Fruit fly (Drosophila melanogaster): ENCODE data around the gene Jhbp1.
A peak's percentile ranks its signal among the peaks of the same experiment; 100 is the strongest.

DNA sequence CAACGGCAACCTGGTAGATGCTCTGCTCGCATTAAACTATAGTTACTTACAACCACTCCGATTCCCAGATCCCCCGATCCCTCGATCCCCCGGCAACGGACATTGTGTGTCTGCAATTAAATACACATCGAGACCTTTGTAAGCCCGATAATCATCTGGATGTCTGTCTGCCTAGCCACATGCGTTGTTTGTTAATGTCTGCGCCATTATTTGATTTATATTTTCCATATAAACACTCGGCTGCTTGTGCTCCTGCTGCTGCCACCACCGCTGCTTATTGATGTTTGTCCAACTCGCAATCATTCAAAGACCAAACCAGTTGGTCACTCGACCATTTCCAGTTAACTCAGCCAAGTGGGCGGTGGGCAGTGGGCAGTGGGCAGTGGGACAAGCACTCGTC is 51.0 kb downstream of the Jhbp1 start:
- no peak for TF ChIP-seq vri (GFP tag; optimal IDR thresholded peaks at IDR 0.05)
- TF ChIP-seq Blimp-1 (GFP tag; optimal IDR thresholded peaks at IDR 0.05): no peak
- no peak for TF ChIP-seq Sox14 (GFP tag; optimal IDR thresholded peaks at IDR 0.05)
- no peak for TF ChIP-seq CG6792 (GFP tag; optimal IDR thresholded peaks at IDR 0.05)
- no peak for TF ChIP-seq esn (GFP tag; optimal IDR thresholded peaks at IDR 0.05)
- no peak for TF ChIP-seq CG8319 (GFP tag; optimal IDR thresholded peaks at IDR 0.05)
- peak; percentile 33 for TF ChIP-seq dsx (GFP tag; optimal IDR thresholded peaks at IDR 0.05; ENCODE audit: poor library complexity, severe bottlenecking)

Measured in whole organism, prepupa.